Worm (Caenorhabditis elegans) whole organism, early embryonic: ENCODE measurements around the gene mpc-1.
"Not testable (repeated sequence)": the region's sequence is repeated elsewhere in the genome, so short reads cannot be mapped to it uniquely, and the experiment has no call there.

Experiments
- B0310.2 ChIP-seq: sonication (generic microtip); optimal IDR thresholded peaks from 2 replicates; lab custom pipeline; 2016; ENCODE audit warnings: mild to moderate bottlenecking, missing genetic modification characterization, missing compliant biosample characterization
- aly-1 ChIP-seq: sonication (generic microtip); optimal IDR thresholded peaks from 2 replicates; lab custom pipeline; 2016; ENCODE audit warnings: missing genetic modification characterization, missing compliant biosample characterization
- ama-1 ChIP-seq: fragments of 150-350 bp; optimal IDR thresholded peaks from 2 replicates; lab custom pipeline; 2014
- ceh-13 ChIP-seq: fragments of 200-800 bp; sonication (Bioruptor generic); optimal IDR thresholded peaks from 2 replicates; lab custom pipeline; 2018; ENCODE audit warnings: mild to moderate bottlenecking, missing genetic modification characterization, missing compliant biosample characterization
- ceh-36 ChIP-seq: sonication (generic microtip); optimal IDR thresholded peaks from 2 replicates; lab custom pipeline; 2016; ENCODE audit warnings: missing genetic modification characterization, inconsistent platforms, missing compliant biosample characterization
- ets-7 ChIP-seq: sonication (generic microtip); optimal IDR thresholded peaks from 2 replicates; lab custom pipeline; 2016; ENCODE audit warnings: missing genotype, missing genetic modification characterization, missing compliant biosample characterization
- flt-1 ChIP-seq: fragments of 200-800 bp; sonication (Bioruptor generic); IDR thresholded peaks from 2 replicates; pipeline ENCODE4 v1.3.6; 2022; ENCODE audit warnings: missing genetic modification characterization, missing compliant biosample characterization
- pes-1 ChIP-seq: fragments of 200-800 bp; sonication (Bioruptor generic); IDR thresholded peaks from 2 replicates; pipeline ENCODE4 v1.3.6; 2022; ENCODE audit warnings: missing genetic modification reagents, missing genetic modification characterization, missing compliant biosample characterization
- scrt-1 ChIP-seq: fragments of 200-800 bp; sonication (Bioruptor generic); IDR thresholded peaks from 2 replicates; pipeline ENCODE4 v1.3.6; 2022; ENCODE audit warnings: missing genetic modification characterization, missing compliant biosample characterization
- sea-1 ChIP-seq: fragments of 200-800 bp; sonication (Bioruptor generic); conservative IDR thresholded peaks from 2 replicates; pipeline ENCODE4 v1.3.6; 2022; ENCODE audit warnings: missing genetic modification characterization, missing compliant biosample characterization
- tbx-37 ChIP-seq: fragments of 200-800 bp; sonication (Bioruptor generic); conservative IDR thresholded peaks from 2 replicates; pipeline ENCODE4 v1.3.6; 2022; ENCODE audit warnings: missing genetic modification reagents, missing genetic modification characterization, missing compliant biosample characterization
- tra-4 ChIP-seq: sonication (generic microtip); optimal IDR thresholded peaks from 2 replicates; lab custom pipeline; 2017; ENCODE audit warnings: missing genetic modification characterization, missing compliant biosample characterization

- TF ChIP-seq ama-1 (lab: Kevin White, UChicago): not testable (repeated sequence)
- TF ChIP-seq sea-1 (GFP tag; lab: Robert Waterston, UW) (peak; percentile 90), aly-1 (tag; lab: Kevin White, UChicago) (peak; percentile 80), pes-1 (GFP tag; lab: Robert Waterston, UW) (peak; percentile 93), tra-4 (peak; percentile 34), ets-7 (tag; lab: Kevin White, UChicago) (peak; percentile 10), ceh-13 (GFP tag; lab: Kevin White, UChicago) (peak; percentile 42), flt-1 (GFP tag; lab: Robert Waterston, UW) (peak; percentile 81), tbx-37 (GFP tag; lab: Robert Waterston, UW) (peak; percentile 87), B0310.2 (tag; lab: Kevin White, UChicago) (peak; percentile 59), ceh-36 (tag; lab: Kevin White, UChicago) (peak; percentile 78), scrt-1 (GFP tag; lab: Robert Waterston, UW) (peak; percentile 92)
Measured at ce11 chrIII:4426711-4427218, 13.5 kb downstream of the mpc-1 start.
